Fruit fly (Drosophila melanogaster) whole organism, larva: ENCODE measurements around the gene UbcE2H.

Experiments
- noc ChIP-seq: fragments of 200-800 bp; sonication (Bioruptor generic); optimal IDR thresholded peaks from 3 replicates; lab custom pipeline; 2019; ENCODE audit warnings: missing biosample characterization, mild to moderate bottlenecking, missing genetic modification characterization, moderate library complexity

UbcE2H gene

DNA sequence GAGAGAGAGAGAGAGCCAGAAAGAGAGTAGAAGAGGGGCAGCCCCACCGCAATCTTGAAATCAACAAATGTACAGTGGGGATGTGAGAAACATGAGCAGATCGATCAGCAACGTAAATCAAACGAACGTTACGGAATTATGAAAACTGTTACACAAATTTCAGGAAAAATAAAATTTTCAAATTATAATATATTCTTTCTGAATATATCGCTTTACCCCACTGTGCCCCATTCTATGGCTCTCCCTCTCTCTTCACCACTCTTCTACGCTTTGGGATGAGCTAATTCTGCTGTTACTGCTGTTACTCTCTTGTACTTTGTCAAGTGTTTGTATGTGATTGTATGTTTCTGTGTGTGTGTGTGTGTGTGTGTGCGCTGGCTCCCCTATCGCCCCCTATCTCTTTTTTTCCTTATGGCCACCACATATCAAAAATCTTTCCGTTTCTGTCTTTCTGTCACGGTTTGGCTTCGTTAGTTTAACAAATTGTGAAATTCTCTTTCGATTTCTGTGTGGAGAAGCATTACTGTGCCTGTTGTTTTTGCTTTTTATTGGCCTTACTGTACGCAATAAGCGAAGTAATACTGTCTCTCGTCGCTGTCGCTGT is 2.7 kb downstream of the UbcE2H start:
- peak; percentile 90 for TF ChIP-seq noc (tag; lab: Kevin White, UChicago)

DNA sequence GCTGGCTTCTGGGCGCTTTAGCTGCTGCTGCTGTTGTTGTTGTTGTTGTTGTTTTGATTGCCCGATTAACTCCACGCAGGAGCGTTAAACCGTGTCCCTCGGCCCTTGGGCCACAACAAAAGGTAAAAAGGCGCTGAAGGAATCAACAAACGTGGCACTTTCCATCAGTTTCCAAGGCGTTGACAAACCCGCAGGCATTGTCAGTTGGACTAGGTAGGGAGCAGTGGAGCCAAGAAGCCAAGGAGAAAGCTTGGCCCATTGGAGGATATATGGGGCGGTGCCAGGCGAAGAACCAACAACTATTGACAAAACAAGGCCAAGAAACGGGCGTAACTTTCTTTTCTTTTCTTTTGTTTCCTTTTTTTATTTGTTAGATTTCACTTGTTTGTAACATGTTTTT is 6.8 kb downstream of the UbcE2H start, which contains the start of gene CG2256:
Gene CG2256 (minus strand): TSS at position 101 of the 400 bp plus-strand sequence.
- TF ChIP-seq noc (tag; lab: Kevin White, UChicago), result no peak

DNA sequence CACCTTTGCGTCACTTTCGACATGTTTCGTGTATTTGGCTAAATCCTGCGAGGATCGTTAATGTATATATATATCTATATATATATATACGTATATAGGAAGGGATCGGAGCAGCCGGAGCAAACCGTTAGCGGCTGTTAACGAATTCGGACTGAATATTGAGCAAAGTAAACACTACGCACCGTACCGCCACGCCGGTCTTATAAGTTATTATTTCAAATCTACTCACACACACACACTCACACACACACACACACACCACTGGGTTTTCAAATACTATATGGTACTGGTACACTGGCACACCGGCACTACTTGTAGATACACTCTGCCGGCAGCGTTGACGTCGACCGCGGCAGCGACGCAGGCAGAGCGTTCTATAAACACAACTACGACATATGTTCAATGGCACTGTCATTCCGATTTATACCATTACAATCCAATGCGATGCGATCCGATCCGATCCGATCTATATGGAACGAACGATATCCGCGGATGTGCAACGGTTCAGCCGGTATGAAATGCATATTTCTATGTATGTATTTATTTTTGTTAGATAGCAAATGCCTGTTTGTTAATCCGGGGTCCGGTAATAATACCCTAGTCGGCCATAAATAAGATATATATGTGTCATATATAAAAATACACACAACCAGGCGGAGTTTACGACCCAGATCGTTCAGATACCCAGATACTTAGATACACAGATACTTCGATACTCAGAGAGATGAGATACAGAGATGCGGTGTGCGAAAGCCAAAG is 12.3 kb downstream of the UbcE2H start, which contains the start of gene Ldsdh1:
Gene Ldsdh1 (minus strand): TSS at position 179 of the 759 bp plus-strand sequence.
- TF ChIP-seq noc (tag; lab: Kevin White, UChicago), result no peak

dm6 chrX:8080174-8080573 is 13.7 kb downstream of the UbcE2H start:
- peak; percentile 36 for TF ChIP-seq noc (tag; lab: Kevin White, UChicago)

DNA sequence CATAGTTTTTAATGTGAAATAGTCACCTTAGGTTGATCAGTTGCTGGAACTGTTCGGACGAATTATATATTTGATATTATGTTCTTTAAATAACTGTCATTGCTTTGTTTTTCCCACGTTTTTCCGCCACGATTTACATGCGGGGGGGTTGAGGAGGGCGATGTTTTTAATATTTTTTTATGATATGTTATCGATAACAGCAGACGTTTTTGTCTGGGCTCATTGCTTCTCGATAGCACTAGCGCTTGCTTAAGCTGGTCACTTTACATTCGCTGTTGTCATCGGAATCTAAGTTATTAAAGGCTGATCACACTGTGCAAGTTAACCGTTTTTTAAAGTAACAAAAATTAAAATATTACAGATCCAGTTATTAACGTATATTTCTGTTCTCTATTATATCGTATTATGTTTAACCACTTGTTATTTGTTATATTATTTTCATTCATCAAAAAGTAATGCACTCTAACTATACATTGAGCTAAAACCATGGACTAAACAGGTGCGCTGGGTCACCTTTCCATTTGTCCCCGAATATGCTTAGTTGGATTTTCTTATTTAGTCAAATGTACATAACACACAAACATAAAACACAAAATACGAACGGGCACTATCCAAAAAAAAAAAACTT is 18.4 kb downstream of the UbcE2H start, which contains the start of the genes Upf2 and CG1571:
Gene Upf2 (minus strand): TSS at position 167 of the 628 bp plus-strand sequence.
Gene CG1571 (plus strand): TSS at position 578 of the 628 bp plus-strand sequence.
- TF ChIP-seq noc (tag; lab: Kevin White, UChicago), result no peak

DNA sequence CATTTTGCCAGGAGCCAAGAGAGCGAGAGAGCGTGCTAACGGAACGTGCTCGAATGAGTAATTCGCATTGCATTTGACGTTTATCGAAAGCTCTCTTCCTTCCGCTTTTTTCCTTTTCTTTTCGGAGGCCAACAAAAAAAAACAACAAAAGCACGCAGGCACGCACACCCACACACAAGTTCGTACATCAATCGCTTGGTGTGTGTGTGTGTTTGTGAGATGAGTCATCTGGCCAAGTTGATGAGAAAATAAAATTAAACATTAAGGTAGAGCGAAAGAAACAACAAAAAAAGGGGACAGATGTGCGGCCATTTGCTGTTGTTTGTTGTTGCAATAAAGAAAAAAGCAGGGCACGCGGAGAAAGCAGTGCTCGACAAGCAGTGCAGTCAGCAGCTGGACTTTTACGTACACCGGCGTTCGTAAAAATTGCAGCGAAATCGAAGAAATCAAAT is 30.6 kb downstream of the UbcE2H start:
- TF ChIP-seq noc (tag; lab: Kevin White, UChicago), result no peak

DNA sequence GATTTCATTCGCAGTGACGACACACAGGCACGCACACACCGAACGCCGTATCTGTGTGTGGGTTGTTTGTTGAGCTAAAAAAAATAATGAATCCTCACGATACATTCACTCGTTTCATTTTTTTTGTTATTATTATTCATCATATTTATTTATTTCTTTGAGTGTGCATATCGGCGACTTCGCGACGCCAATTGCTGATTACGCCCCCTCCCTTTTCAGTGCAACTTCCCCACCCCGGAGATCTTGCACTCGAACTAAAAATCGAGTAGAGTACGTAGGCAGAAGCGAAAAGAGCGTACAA is 31.7 kb downstream of the UbcE2H start:
- TF ChIP-seq noc (tag; lab: Kevin White, UChicago), result no peak

dm6 chrX:8061392-8062179 is 32.3 kb downstream of the UbcE2H start, which contains the start of gene mys:
Gene mys, plus strand, starts transcription at chrX:8061645.
- peak; percentile 40 for TF ChIP-seq noc (tag; lab: Kevin White, UChicago)

dm6 chrX:8060921-8061270 is 33.0 kb downstream of the UbcE2H start:
- TF ChIP-seq noc (tag; lab: Kevin White, UChicago), result peak; percentile 28

- TF ChIP-seq noc (tag; lab: Kevin White, UChicago), result no peak
Measured at dm6 chrX:8060148-8060920, 33.5 kb downstream of the UbcE2H start.

DNA sequence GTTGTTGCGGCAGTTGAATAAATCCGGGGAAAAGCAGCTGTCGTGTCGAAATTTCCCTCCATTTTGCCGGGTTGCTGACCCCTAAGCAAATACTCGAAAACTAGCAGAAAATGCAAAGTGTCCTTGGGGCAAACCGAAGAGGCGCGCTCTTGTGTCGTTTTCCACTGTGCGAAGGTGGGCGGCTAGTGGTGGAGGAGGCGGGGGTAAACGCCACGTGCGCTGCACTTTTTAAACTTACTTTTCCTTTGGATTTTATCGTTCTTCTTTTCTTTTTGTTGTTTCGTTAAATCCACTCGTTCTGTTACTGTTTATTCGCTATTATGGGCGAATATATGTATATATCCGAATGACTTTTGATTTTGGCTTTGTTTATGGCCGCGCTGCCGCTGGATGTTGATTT is 34.2 kb downstream of the UbcE2H start:
- no peak for TF ChIP-seq noc (tag; lab: Kevin White, UChicago)

DNA sequence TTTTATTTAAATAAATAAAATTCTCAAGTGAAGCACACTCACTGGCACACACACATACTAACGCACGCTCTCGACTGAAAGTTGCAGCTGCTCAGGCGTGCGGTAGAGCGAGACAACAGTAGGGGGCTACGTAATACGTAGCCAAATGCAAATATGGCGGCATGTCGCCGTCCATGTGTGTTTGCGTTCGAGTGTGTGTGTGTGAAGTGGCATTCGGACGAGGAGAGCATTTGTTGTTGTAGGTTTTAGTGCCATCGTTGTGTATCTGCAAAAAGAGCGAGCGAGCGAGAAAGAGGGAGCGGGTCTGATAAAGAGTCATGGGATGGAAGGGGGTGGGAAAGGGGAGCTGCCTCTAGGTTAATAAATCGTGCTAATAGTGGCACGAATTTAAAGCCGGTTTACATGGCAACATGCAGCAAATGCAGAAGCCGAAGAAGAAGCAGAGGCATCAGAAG is 35.4 kb downstream of the UbcE2H start:
- peak; percentile 2 for TF ChIP-seq noc (tag; lab: Kevin White, UChicago)

dm6 chrX:8057837-8058445 is 35.9 kb downstream of the UbcE2H start:
- TF ChIP-seq noc (tag; lab: Kevin White, UChicago), result no peak

dm6 chrX:8057299-8057730 is 36.5 kb downstream of the UbcE2H start:
- TF ChIP-seq noc (tag; lab: Kevin White, UChicago), result peak; percentile 61
